Worm (Caenorhabditis elegans): ENCODE data around the gene F09A5.3.

Gene F09A5.3

ce11 chrX:13129949-13130348, 11.5 kb upstream of the F09A5.3 start, which contains the start of gene spin-3:
TSS of gene spin-3 (plus strand) at chrX:13130249.
- no peak for TF ChIP-seq unc-62 (GFP tag; optimal IDR thresholded peaks at IDR 0.05)
- TF ChIP-seq ceh-43 (GFP tag; optimal IDR thresholded peaks at IDR 0.05), result no peak
- TF ChIP-seq elt-1 (tag; optimal IDR thresholded peaks at IDR 0.05; ENCODE audit: borderline replicate concordance, insufficient read depth), result no peak
- no peak for TF ChIP-seq ztf-11 (tag; optimal IDR thresholded peaks at IDR 0.05)
- no peak for TF ChIP-seq lin-32 (GFP tag; optimal IDR thresholded peaks at IDR 0.05)
- TF ChIP-seq tbx-8 (GFP tag; optimal IDR thresholded peaks at IDR 0.05), result no peak
- no peak for TF ChIP-seq mep-1 (tag; optimal IDR thresholded peaks at IDR 0.05)
- no peak for TF ChIP-seq hlh-1 (tag; optimal IDR thresholded peaks at IDR 0.05)
- TF ChIP-seq lin-13 (tag; optimal IDR thresholded peaks at IDR 0.05), result no peak
- no peak for TF ChIP-seq drap-1 (GFP tag; optimal IDR thresholded peaks at IDR 0.05)
- no peak for TF ChIP-seq ceh-39 (tag; optimal IDR thresholded peaks at IDR 0.05)
- TF ChIP-seq blmp-1 (tag; optimal IDR thresholded peaks at IDR 0.05), result no peak
- TF ChIP-seq flh-1 (GFP tag; optimal IDR thresholded peaks at IDR 0.05), result no peak
- no peak for TF ChIP-seq nhr-12 (tag; optimal IDR thresholded peaks at IDR 0.05)
- TF ChIP-seq nhr-2 (tag; optimal IDR thresholded peaks at IDR 0.05), result no peak
- TF ChIP-seq pha-4 (tag; optimal IDR thresholded peaks at IDR 0.05), result no peak
- TF ChIP-seq M03D4.4 (tag; optimal IDR thresholded peaks at IDR 0.05), result no peak
- no peak for TF ChIP-seq zip-8 (tag; optimal IDR thresholded peaks at IDR 0.05)
- no peak for TF ChIP-seq sptf-1 (tag; optimal IDR thresholded peaks at IDR 0.05)
- no peak for TF ChIP-seq snpc-4 (tag; optimal IDR thresholded peaks at IDR 0.05)

DNA sequence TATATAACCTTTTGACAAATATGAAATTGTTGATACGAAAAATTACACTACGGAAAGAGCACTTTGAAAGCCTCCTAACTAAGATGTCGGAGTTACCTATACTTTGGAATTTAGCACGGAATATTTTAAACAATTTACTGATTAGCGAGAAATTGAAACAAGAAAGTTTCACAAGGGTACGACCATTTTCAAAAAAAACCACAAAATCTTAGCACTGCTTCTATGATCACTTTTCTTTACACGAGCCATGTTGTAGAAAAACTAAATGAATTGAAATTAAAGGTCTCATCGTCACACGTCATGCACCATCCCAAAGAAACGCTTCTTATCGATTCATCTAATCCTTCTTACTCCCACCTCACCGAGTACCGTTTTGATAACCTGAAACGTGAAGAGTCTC, 6.6 kb upstream of the F09A5.3 start, which contains the start of gene F09A5.2:
Gene F09A5.2, plus strand, starts transcription at position 301 of the 400 bp plus-strand sequence.
- TF ChIP-seq ceh-39 (tag; optimal IDR thresholded peaks at IDR 0.05) (no peak), lin-13 (tag; optimal IDR thresholded peaks at IDR 0.05) (no peak), mep-1 (tag; optimal IDR thresholded peaks at IDR 0.05) (no peak), elt-3 (tag; optimal IDR thresholded peaks at IDR 0.05) (no peak), ceh-83 (GFP tag; optimal IDR thresholded peaks at IDR 0.05) (no peak), unc-62 (GFP tag; optimal IDR thresholded peaks at IDR 0.05) (no peak), M03D4.4 (tag; optimal IDR thresholded peaks at IDR 0.05) (no peak), blmp-1 (tag; optimal IDR thresholded peaks at IDR 0.05) (no peak), sptf-1 (tag; optimal IDR thresholded peaks at IDR 0.05) (no peak), unc-39 (tag; optimal IDR thresholded peaks at IDR 0.05) (no peak), nhr-237 (tag; optimal IDR thresholded peaks at IDR 0.05) (no peak), ham-2 (GFP tag; optimal IDR thresholded peaks at IDR 0.05) (no peak), nhr-28 (tag; optimal IDR thresholded peaks at IDR 0.05) (no peak), sem-2 (GFP tag; optimal IDR thresholded peaks at IDR 0.05) (no peak)

DNA sequence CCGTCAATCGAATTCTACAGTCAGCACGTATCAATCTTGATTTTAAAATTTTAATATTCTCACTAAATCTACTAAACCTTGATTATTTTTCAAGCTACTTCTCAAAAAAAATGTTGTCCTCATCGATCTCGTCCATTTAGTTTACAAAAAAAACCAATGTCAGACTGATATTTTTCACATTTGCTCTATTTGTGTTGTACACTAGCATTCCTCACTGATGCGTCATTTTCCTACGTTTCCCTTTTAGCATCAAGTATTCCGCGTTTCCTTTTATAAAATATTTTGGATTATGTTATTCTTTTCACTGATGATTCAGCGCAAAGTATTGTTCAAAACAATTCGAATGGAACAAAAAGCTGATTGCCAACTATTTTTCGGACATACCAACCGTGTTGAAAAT, 1.9 kb upstream of the F09A5.3 start, which contains the start of gene ttr-34:
Gene ttr-34, plus strand, starts transcription at position 301 of the 400 bp plus-strand sequence.
- TF ChIP-seq tbx-8 (GFP tag; optimal IDR thresholded peaks at IDR 0.05), result no peak
- no peak for TF ChIP-seq unc-120 (tag; optimal IDR thresholded peaks at IDR 0.05; ENCODE audit: poor library complexity, severe bottlenecking)
- no peak for TF ChIP-seq bed-3 (GFP tag; optimal IDR thresholded peaks at IDR 0.05)

- peak; percentile 91 for TF ChIP-seq cnd-1 (tag; optimal IDR thresholded peaks at IDR 0.05)
- TF ChIP-seq ceh-43 (GFP tag; optimal IDR thresholded peaks at IDR 0.05), result no peak
- TF ChIP-seq ces-1 (GFP tag; optimal IDR thresholded peaks at IDR 0.05), result peak; percentile 71
- TF ChIP-seq lin-32 (GFP tag; optimal IDR thresholded peaks at IDR 0.05), result peak; percentile 53
- TF ChIP-seq mls-2 (tag; optimal IDR thresholded peaks at IDR 0.05), result no peak
Observed at ce11 chrX:13143236-13143635, 1.8 kb downstream of the F09A5.3 start.
